Fruit fly (Drosophila melanogaster) Kc167 (cell line): ENCODE measurements around the gene fw.

Source experiments
- Myc ChIP-seq: fragments of >200 bp; optimal IDR thresholded peaks from 2 replicates; lab custom pipeline; 2017; ENCODE audit warnings: missing external identifiers
- Sin3A ChIP-seq: fragments of >200 bp; optimal IDR thresholded peaks from 2 replicates; lab custom pipeline; 2018; ENCODE audit warnings: missing external identifiers
- h ChIP-seq: fragments of >200 bp; optimal IDR thresholded peaks from 3 replicates; lab custom pipeline; 2018; ENCODE audit warnings: missing external identifiers
- insv ChIP-seq: fragments of >200 bp; optimal IDR thresholded peaks from 3 replicates; lab custom pipeline; 2018; ENCODE audit warnings: missing external identifiers
- psq ChIP-seq: fragments of >200 bp; optimal IDR thresholded peaks from 2 replicates; lab custom pipeline; 2017; ENCODE audit warnings: missing external identifiers
- ttk ChIP-seq: sonication (Bioruptor generic); optimal IDR thresholded peaks from 2 replicates; lab custom pipeline; 2017; ENCODE audit warnings: missing external identifiers

fw gene

dm6 chrX:12003437-12004394, at the start of gene fw:
Gene fw, minus strand, starts transcription at chrX:12003914.
- no peak for TF ChIP-seq Myc
- no peak for TF ChIP-seq insv (lab: Kevin White, UChicago)
- no peak for TF ChIP-seq Sin3A (lab: Kevin White, UChicago)
- TF ChIP-seq psq (lab: Kevin White, UChicago): no peak
- TF ChIP-seq h (lab: Kevin White, UChicago): no peak
- no peak for TF ChIP-seq ttk

dm6 chrX:12050292-12050691, 46.6 kb upstream of the fw start:
- TF ChIP-seq Myc (no peak), h (lab: Kevin White, UChicago) (no peak), psq (lab: Kevin White, UChicago) (no peak), ttk (no peak), Sin3A (lab: Kevin White, UChicago) (no peak), insv (lab: Kevin White, UChicago) (no peak)

- TF ChIP-seq insv (lab: Kevin White, UChicago) (no peak), psq (lab: Kevin White, UChicago) (no peak), h (lab: Kevin White, UChicago) (no peak)
Measured at dm6 chrX:12043398-12043797, 39.7 kb upstream of the fw start, which contains the start of gene Ten-a. Gene Ten-a, plus strand, starts transcription at chrX:12043698.

DNA sequence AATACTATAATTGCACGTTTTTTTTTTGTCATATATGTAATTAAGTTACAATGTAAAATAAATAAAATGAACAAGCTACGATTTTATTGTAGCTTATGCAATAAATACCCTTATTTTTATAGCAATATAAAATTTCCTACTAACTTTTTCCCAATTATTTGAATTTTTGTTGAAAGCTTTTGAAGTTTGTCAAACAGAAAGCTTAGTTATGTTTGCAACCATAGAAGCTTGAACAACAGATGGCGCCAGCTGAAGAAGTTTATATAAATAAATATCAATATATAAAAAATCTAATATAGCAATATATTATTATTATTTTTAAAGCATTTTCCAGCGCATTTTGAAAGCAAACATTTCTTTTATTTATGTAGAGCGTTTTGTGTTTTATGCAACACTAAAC, 31.5 kb upstream of the fw start:
- TF ChIP-seq ttk: no peak
- no peak for TF ChIP-seq insv (lab: Kevin White, UChicago)
- TF ChIP-seq psq (lab: Kevin White, UChicago): no peak
- TF ChIP-seq h (lab: Kevin White, UChicago): no peak
- no peak for TF ChIP-seq Sin3A (lab: Kevin White, UChicago)
- no peak for TF ChIP-seq Myc

- no peak for TF ChIP-seq psq (lab: Kevin White, UChicago)
- no peak for TF ChIP-seq Sin3A (lab: Kevin White, UChicago)
- TF ChIP-seq Myc: no peak
- no peak for TF ChIP-seq h (lab: Kevin White, UChicago)
- TF ChIP-seq ttk: no peak
Measured at dm6 chrX:12034713-12035112, 31.0 kb upstream of the fw start.

DNA sequence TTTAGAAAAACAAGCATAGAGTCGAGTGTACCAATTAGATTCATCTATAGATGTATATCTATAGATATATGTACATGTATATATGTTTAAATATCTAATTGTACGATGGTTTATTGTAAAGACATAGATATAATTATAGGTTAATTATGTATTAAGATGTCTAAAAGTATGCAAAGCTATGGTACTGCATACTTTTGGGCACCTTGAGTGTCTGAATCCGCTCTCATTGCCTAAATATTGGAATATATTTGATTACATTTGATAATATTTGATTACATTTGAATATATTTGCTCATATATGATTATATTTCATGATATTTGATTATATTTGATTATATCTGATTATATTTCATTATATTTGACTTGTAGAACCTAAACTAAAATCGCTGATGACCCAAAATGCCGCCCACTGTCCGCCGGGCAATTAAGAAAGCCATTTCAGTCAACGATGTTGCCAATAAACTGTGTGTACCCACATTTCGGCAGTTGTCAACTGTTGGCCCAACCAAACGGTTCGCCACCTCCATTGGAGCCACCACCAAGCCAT, 28.5 kb upstream of the fw start, which contains the start of gene Cyp318a1:
Gene Cyp318a1 (plus strand): TSS at position 497 of the 547 bp plus-strand sequence.
- no peak for TF ChIP-seq h (lab: Kevin White, UChicago)
- no peak for TF ChIP-seq Sin3A (lab: Kevin White, UChicago)
- TF ChIP-seq psq (lab: Kevin White, UChicago): no peak
- no peak for TF ChIP-seq ttk
- TF ChIP-seq Myc: no peak
- TF ChIP-seq insv (lab: Kevin White, UChicago): no peak

- TF ChIP-seq Myc (no peak), insv (lab: Kevin White, UChicago) (no peak), ttk (no peak), Sin3A (lab: Kevin White, UChicago) (no peak), psq (lab: Kevin White, UChicago) (no peak), h (lab: Kevin White, UChicago) (no peak)
Measured at dm6 chrX:12031400-12031799, 27.7 kb upstream of the fw start, which contains the start of gene Cyp311a1. Gene Cyp311a1, minus strand, starts transcription at chrX:12031465.

DNA sequence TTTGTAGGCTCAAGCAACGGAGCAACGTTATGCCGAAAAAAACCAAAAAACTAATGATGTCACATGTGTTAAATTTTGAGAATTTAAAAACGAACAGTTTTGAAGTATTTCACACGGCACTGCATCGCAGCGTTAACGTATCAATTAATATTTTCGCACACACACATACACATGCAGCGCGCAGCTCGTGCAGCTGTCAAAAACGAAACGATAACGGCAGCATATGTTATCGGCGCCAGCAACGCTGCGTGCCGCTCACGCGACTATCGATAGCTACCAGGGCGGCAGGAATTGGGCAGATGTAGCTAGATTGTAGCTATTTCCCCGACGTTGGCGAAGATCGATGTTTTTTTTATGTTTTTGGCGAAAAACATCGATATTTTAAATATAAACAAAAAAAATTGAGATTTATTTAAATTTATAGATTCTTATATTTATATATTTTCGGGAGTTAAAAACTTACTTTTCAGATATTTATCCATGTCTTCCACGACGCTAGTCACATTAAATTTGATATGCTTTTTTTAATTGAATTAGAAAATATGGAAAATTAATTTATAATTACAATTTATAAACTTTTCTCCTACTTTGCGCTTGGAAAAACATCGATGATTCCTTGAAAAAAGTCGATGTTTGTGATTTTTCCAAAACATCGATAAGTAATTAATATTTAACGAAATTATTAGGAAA, 25.3 kb upstream of the fw start, which contains the start of gene Usp7:
Gene Usp7 (minus strand): TSS at position 208 of the 690 bp plus-strand sequence.
- TF ChIP-seq psq (lab: Kevin White, UChicago): no peak
- TF ChIP-seq insv (lab: Kevin White, UChicago): no peak
- TF ChIP-seq Myc: no peak
- no peak for TF ChIP-seq ttk

DNA sequence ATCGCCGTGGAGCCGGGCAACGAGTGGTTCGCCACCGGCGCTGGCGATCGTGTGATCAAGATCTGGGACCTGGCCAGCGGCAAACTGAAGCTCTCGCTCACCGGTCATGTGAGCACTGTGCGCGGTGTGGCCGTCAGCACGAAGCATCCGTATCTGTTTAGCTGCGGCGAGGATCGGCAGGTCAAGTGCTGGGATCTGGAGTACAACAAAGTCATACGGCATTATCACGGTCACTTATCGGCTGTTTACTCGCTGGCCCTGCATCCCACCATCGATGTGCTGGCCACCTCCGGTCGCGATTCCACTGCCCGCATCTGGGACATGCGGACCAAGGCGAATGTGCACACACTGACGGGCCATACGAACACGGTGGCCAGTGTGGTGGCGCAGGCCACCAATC, 18.0 kb upstream of the fw start:
- TF ChIP-seq ttk (no peak), insv (lab: Kevin White, UChicago) (no peak), Myc (no peak), h (lab: Kevin White, UChicago) (no peak), psq (lab: Kevin White, UChicago) (no peak), Sin3A (lab: Kevin White, UChicago) (no peak)

- no peak for TF ChIP-seq Myc
- no peak for TF ChIP-seq insv (lab: Kevin White, UChicago)
- no peak for TF ChIP-seq psq (lab: Kevin White, UChicago)
- no peak for TF ChIP-seq Sin3A (lab: Kevin White, UChicago)
- TF ChIP-seq h (lab: Kevin White, UChicago): no peak
- no peak for TF ChIP-seq ttk
Measured at dm6 chrX:12020857-12021256, 17.1 kb upstream of the fw start, which contains the start of gene Tango4. Gene Tango4, plus strand, starts transcription at chrX:12021068.

DNA sequence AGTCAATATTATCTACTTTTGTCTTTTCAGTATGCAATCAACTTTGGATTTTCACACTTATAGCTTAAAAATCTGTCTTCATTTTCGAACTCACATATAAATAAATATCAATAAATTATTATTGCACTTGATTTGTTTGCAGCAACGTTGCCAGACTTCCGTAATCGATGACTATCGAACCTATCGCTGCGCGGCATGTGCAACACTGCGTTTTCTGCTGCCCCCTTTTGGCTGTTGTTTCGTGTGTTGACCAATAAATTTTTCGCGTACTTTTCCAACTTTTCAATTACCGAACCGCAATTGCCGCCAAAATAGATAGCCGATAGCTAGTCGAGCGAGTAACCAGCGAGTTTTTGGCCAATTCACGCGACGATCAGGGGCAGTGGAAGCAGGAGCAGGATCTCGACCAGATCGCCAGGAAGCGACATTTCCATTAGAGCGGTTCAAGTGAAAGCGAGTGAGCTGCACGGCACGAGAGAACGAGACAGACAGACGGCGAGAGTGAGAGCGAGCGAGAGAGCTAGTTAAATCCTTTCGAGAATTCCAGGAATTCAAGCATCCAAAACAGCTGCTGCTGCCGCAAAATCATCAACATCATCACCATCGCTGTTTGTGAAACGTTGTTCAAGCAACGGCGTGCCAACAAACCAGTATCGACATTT, 14.9 kb upstream of the fw start, which contains the start of gene Lsm12a:
Gene Lsm12a (plus strand): TSS at position 201 of the 662 bp plus-strand sequence.
- TF ChIP-seq Myc (no peak), Sin3A (lab: Kevin White, UChicago) (no peak), psq (lab: Kevin White, UChicago) (no peak), ttk (no peak), h (lab: Kevin White, UChicago) (no peak), insv (lab: Kevin White, UChicago) (no peak)
